Worm (Caenorhabditis elegans): ENCODE measurements around the gene C18A3.11.

DNA sequence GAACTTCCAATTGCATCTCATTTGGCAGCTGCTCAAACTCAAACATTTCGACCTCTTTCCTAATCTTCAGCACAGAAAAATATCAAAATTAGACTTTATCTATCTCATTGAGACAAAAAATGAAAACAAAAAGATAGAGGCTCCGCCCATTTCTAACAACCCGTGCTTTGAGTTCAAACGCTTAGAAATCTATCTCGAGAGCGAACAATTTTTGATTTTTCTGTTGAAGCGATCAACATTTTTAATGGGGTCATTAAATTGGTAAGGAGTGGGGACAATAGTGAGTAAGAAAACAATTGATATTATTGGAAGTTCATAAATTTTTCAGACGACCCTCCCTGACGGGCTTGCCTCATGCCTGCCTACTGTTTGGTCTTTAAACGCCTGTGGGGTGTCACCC lies 32.0 kb upstream of the C18A3.11 start, which contains the start of the genes C25H3.10 and C25H3.1:
- TF ChIP-seq him-1 (tag; optimal IDR thresholded peaks at IDR 0.05) (no peak), W03F9.2 (tag; optimal IDR thresholded peaks at IDR 0.05) (no peak), dao-5 (tag; optimal IDR thresholded peaks at IDR 0.05) (no peak)
